In genomic region chr3R:22446493-22446892, dm6 we compare ENCODE assay signal across 1 fruit fly cellular context.
TF ChIP-seq lines count a peak whose summit lies in the region.

TSS of gene CG12499 (minus strand) at chr3R:22446587.

TF ChIP-seq in whole organism, embryonic, 481 proteins besides CTCF, POLR2A, EP300 and RAD21 (continued from another document):
- TF ChIP-seq exex (tag; optimal IDR thresholded peaks at IDR 0.05; lab: Kevin White, UChicago), result no peak
- no peak for TF ChIP-seq sens-2 (GFP tag; IDR thresholded peaks at IDR 0.05; lab: Robert Waterston, UW)
- TF ChIP-seq NC2α (GFP tag; optimal IDR thresholded peaks at IDR 0.05; lab: Kevin White, UChicago), result no peak
- no peak for TF ChIP-seq sqz (GFP tag; optimal IDR thresholded peaks at IDR 0.05; lab: Kevin White, UChicago)
- no peak for TF ChIP-seq mirr (GFP tag; optimal IDR thresholded peaks at IDR 0.05; lab: Kevin White, UChicago)
- TF ChIP-seq yki (optimal IDR thresholded peaks at IDR 0.05; lab: Kevin White, UChicago), result no peak
- no peak for TF ChIP-seq nerfin-2 (GFP tag; IDR thresholded peaks at IDR 0.05; lab: Robert Waterston, UW; ENCODE audit: partially characterized antibody)
- peak; percentile 94 for TF ChIP-seq E2f2 (GFP tag; IDR thresholded peaks at IDR 0.05; lab: Robert Waterston, UW)
- TF ChIP-seq Opbp (GFP tag; IDR thresholded peaks at IDR 0.05; lab: Robert Waterston, UW; ENCODE audit: partially characterized antibody), result no peak
- TF ChIP-seq crc (GFP tag; optimal IDR thresholded peaks at IDR 0.05; lab: Kevin White, UChicago), result no peak
- TF ChIP-seq Lim3 (GFP tag; IDR thresholded peaks at IDR 0.05; lab: Robert Waterston, UW), result no peak
- TF ChIP-seq kay (GFP tag; optimal IDR thresholded peaks at IDR 0.05; lab: Kevin White, UChicago), result no peak
- no peak for TF ChIP-seq E2f1 (GFP tag; IDR thresholded peaks at IDR 0.05; lab: Robert Waterston, UW)
- TF ChIP-seq tio (GFP tag; optimal IDR thresholded peaks at IDR 0.05; lab: Kevin White, UChicago), result no peak
- no peak for TF ChIP-seq vnd (GFP tag; IDR thresholded peaks at IDR 0.05; lab: Robert Waterston, UW; ENCODE audit: partially characterized antibody)
- TF ChIP-seq Camta (GFP tag; optimal IDR thresholded peaks at IDR 0.05; lab: Kevin White, UChicago), result no peak
- TF ChIP-seq CG9817 (tag; optimal IDR thresholded peaks at IDR 0.05; lab: Kevin White, UChicago), result no peak
- no peak for TF ChIP-seq CG11560 (tag; IDR thresholded peaks at IDR 0.05; lab: Robert Waterston, UW)
- no peak for TF ChIP-seq z (GFP tag; IDR thresholded peaks at IDR 0.05; lab: Robert Waterston, UW)
- TF ChIP-seq CG2129 (GFP tag; IDR thresholded peaks at IDR 0.05; lab: Robert Waterston, UW; ENCODE audit: partially characterized antibody), result no peak
- TF ChIP-seq ci (GFP tag; IDR thresholded peaks at IDR 0.05; lab: Robert Waterston, UW), result no peak
- no peak for TF ChIP-seq CG12769 (tag; optimal IDR thresholded peaks at IDR 0.05; lab: Kevin White, UChicago)
- TF ChIP-seq MESR4 (GFP tag; optimal IDR thresholded peaks at IDR 0.05; lab: Kevin White, UChicago), result peak; percentile 38
- TF ChIP-seq Xrp1 (GFP tag; IDR thresholded peaks at IDR 0.05; lab: Robert Waterston, UW), result no peak
- TF ChIP-seq caup (GFP tag; optimal IDR thresholded peaks at IDR 0.05; lab: Kevin White, UChicago; ENCODE audit: severe bottlenecking), result no peak
- no peak for TF ChIP-seq Ravus (GFP tag; IDR thresholded peaks at IDR 0.05; lab: Robert Waterston, UW)
- TF ChIP-seq CG7987 (GFP tag; optimal IDR thresholded peaks at IDR 0.05; lab: Kevin White, UChicago), result no peak
- TF ChIP-seq CG17385 (GFP tag; optimal IDR thresholded peaks at IDR 0.05; lab: Kevin White, UChicago), result no peak
- TF ChIP-seq CG7372 (GFP tag; IDR thresholded peaks at IDR 0.05; lab: Robert Waterston, UW), result no peak
- no peak for TF ChIP-seq vfl (GFP tag; optimal IDR thresholded peaks at IDR 0.05; lab: Kevin White, UChicago)
- TF ChIP-seq CG16863 (GFP tag; optimal IDR thresholded peaks at IDR 0.05; lab: Kevin White, UChicago), result no peak
- TF ChIP-seq B-H2 (GFP tag; optimal IDR thresholded peaks at IDR 0.05; lab: Kevin White, UChicago), result no peak
- no peak for TF ChIP-seq CG3407 (GFP tag; optimal IDR thresholded peaks at IDR 0.05; lab: Kevin White, UChicago)
- no peak for TF ChIP-seq twi (tag; optimal IDR thresholded peaks at IDR 0.05; lab: Kevin White, UChicago)
- TF ChIP-seq Eip74EF (GFP tag; optimal IDR thresholded peaks at IDR 0.05; lab: Kevin White, UChicago), result no peak
- no peak for TF ChIP-seq sim (GFP tag; IDR thresholded peaks at IDR 0.05; lab: Robert Waterston, UW)
- peak; percentile 50; the same call in 1 of the 2 replicates for TF ChIP-seq MBD-R2 (GFP tag; IDR thresholded peaks at IDR 0.05; lab: Robert Waterston, UW)
- TF ChIP-seq CG14965 (GFP tag; optimal IDR thresholded peaks at IDR 0.05; lab: Kevin White, UChicago; ENCODE audit: borderline replicate concordance), result no peak
- no peak for TF ChIP-seq ap (GFP tag; IDR thresholded peaks at IDR 0.05; lab: Robert Waterston, UW)
- no peak for TF ChIP-seq pnt (GFP tag; optimal IDR thresholded peaks at IDR 0.05; lab: Kevin White, UChicago)
- TF ChIP-seq pzg (GFP tag; optimal IDR thresholded peaks at IDR 0.05; lab: Kevin White, UChicago), result peak; percentile 46
- no peak for TF ChIP-seq sima (GFP tag; optimal IDR thresholded peaks at IDR 0.05; lab: Kevin White, UChicago)
- no peak for TF ChIP-seq Dbx (GFP tag; IDR thresholded peaks at IDR 0.05; lab: Robert Waterston, UW)
- peak; percentile 20 for TF ChIP-seq trem (tag; optimal IDR thresholded peaks at IDR 0.05; lab: Kevin White, UChicago)
- no peak for TF ChIP-seq luna (GFP tag; optimal IDR thresholded peaks at IDR 0.05; lab: Kevin White, UChicago)
- no peak for TF ChIP-seq ara (GFP tag; IDR thresholded peaks at IDR 0.05; lab: Robert Waterston, UW)
- TF ChIP-seq Jarid2 (GFP tag; optimal IDR thresholded peaks at IDR 0.05; lab: Kevin White, UChicago), result no peak
- TF ChIP-seq ind (GFP tag; optimal IDR thresholded peaks at IDR 0.05; lab: Kevin White, UChicago), result no peak
- TF ChIP-seq Ets65A (GFP tag; lab: Kevin White, UChicago), result no peak
- no peak for TF ChIP-seq kah (GFP tag; optimal IDR thresholded peaks at IDR 0.05; lab: Kevin White, UChicago)
- no peak for TF ChIP-seq C15 (GFP tag; IDR thresholded peaks at IDR 0.05; lab: Robert Waterston, UW)
- TF ChIP-seq CG17186 (GFP tag; optimal IDR thresholded peaks at IDR 0.05; lab: Kevin White, UChicago), result no peak
- TF ChIP-seq Dp (GFP tag; optimal IDR thresholded peaks at IDR 0.05; lab: Kevin White, UChicago), result peak; percentile 90
- TF ChIP-seq CG7556 (GFP tag; optimal IDR thresholded peaks at IDR 0.05; lab: Kevin White, UChicago), result no peak
- TF ChIP-seq CG10654 (GFP tag; optimal IDR thresholded peaks at IDR 0.05; lab: Kevin White, UChicago), result no peak
- TF ChIP-seq btn (GFP tag; optimal IDR thresholded peaks at IDR 0.05; lab: Kevin White, UChicago), result no peak
- TF ChIP-seq Ets97D (GFP tag; optimal IDR thresholded peaks at IDR 0.05; lab: Kevin White, UChicago), result peak; percentile 20
- peak; percentile 7 for TF ChIP-seq BtbVII (GFP tag; optimal IDR thresholded peaks at IDR 0.05; lab: Kevin White, UChicago)
- no peak for TF ChIP-seq pfk (GFP tag; optimal IDR thresholded peaks at IDR 0.05; lab: Kevin White, UChicago)
- TF ChIP-seq YL-1 (GFP tag; optimal IDR thresholded peaks at IDR 0.05; lab: Kevin White, UChicago), result peak; percentile 32
- TF ChIP-seq scrt (GFP tag; optimal IDR thresholded peaks at IDR 0.05; lab: Kevin White, UChicago), result no peak
- TF ChIP-seq CG1233 (GFP tag; optimal IDR thresholded peaks at IDR 0.05; lab: Kevin White, UChicago), result no peak
- no peak for TF ChIP-seq CG4404 (GFP tag; IDR thresholded peaks at IDR 0.05; lab: Robert Waterston, UW)
- no peak for TF ChIP-seq CG13296 (GFP tag; optimal IDR thresholded peaks at IDR 0.05; lab: Kevin White, UChicago)
- TF ChIP-seq Sin3A (optimal IDR thresholded peaks at IDR 0.05; lab: Kevin White, UChicago), result no peak
- no peak for TF ChIP-seq Atf6 (GFP tag; IDR thresholded peaks at IDR 0.05; lab: Robert Waterston, UW)
- no peak for TF ChIP-seq CG14014 (GFP tag; IDR thresholded peaks at IDR 0.05; lab: Robert Waterston, UW)
- TF ChIP-seq CG1647 (GFP tag; optimal IDR thresholded peaks at IDR 0.05; lab: Kevin White, UChicago), result no peak
- no peak for TF ChIP-seq CG15269 (tag; optimal IDR thresholded peaks at IDR 0.05; lab: Kevin White, UChicago)
- no peak for TF ChIP-seq Sox100B (GFP tag; optimal IDR thresholded peaks at IDR 0.05; lab: Kevin White, UChicago)
- no peak for TF ChIP-seq CG9876 (GFP tag; optimal IDR thresholded peaks at IDR 0.05; lab: Kevin White, UChicago)
- TF ChIP-seq disco-r (GFP tag; optimal IDR thresholded peaks at IDR 0.05; lab: Kevin White, UChicago), result no peak
- no peak for TF ChIP-seq CG14667 (GFP tag; IDR thresholded peaks at IDR 0.05; lab: Robert Waterston, UW)
- no peak for TF ChIP-seq toy (GFP tag; IDR thresholded peaks at IDR 0.05; lab: Robert Waterston, UW)
- no peak for TF ChIP-seq CG1529 (GFP tag; optimal IDR thresholded peaks at IDR 0.05; lab: Kevin White, UChicago)
- peak; percentile 25 for TF ChIP-seq CG2116 (GFP tag; optimal IDR thresholded peaks at IDR 0.05; lab: Kevin White, UChicago)
- TF ChIP-seq oc (tag; optimal IDR thresholded peaks at IDR 0.05; lab: Kevin White, UChicago), result no peak
- TF ChIP-seq CG13123 (GFP tag; optimal IDR thresholded peaks at IDR 0.05; lab: Kevin White, UChicago), result no peak
- TF ChIP-seq otp (GFP tag; IDR thresholded peaks at IDR 0.05; lab: Robert Waterston, UW), result no peak
- no peak for TF ChIP-seq cad (GFP tag; optimal IDR thresholded peaks at IDR 0.05; lab: Kevin White, UChicago)
- TF ChIP-seq CG7745 (tag; optimal IDR thresholded peaks at IDR 0.05; lab: Kevin White, UChicago), result no peak
- TF ChIP-seq pho (GFP tag; optimal IDR thresholded peaks at IDR 0.05; lab: Kevin White, UChicago), result no peak
- TF ChIP-seq CG8924 (tag; optimal IDR thresholded peaks at IDR 0.05; lab: Kevin White, UChicago), result no peak
- TF ChIP-seq sd (tag; optimal IDR thresholded peaks at IDR 0.05; lab: Kevin White, UChicago), result peak; percentile 45
- no peak for TF ChIP-seq Lhr (GFP tag; optimal IDR thresholded peaks at IDR 0.05; lab: Kevin White, UChicago)
- TF ChIP-seq sna (GFP tag; IDR thresholded peaks at IDR 0.05; lab: Robert Waterston, UW; ENCODE audit: partially characterized antibody), result no peak
- peak; percentile 92 for TF ChIP-seq cwo (GFP tag; optimal IDR thresholded peaks at IDR 0.05; lab: Kevin White, UChicago)
- no peak for TF ChIP-seq CG43689 (GFP tag; IDR thresholded peaks at IDR 0.05; lab: Robert Waterston, UW)
- no peak for TF ChIP-seq CG30020 (tag; optimal IDR thresholded peaks at IDR 0.05; lab: Kevin White, UChicago)
- TF ChIP-seq CkIIα-i1 (GFP tag; IDR thresholded peaks at IDR 0.05; lab: Robert Waterston, UW), result no peak
- no peak for TF ChIP-seq CG31441 (GFP tag; IDR thresholded peaks at IDR 0.05; lab: Robert Waterston, UW)
- no peak for TF ChIP-seq CG1792 (GFP tag; optimal IDR thresholded peaks at IDR 0.05; lab: Kevin White, UChicago)
- no peak for TF ChIP-seq Gug (GFP tag; IDR thresholded peaks at IDR 0.05; lab: Robert Waterston, UW)
- TF ChIP-seq emc (GFP tag; optimal IDR thresholded peaks at IDR 0.05; lab: Kevin White, UChicago), result no peak
- no peak for TF ChIP-seq grau (tag; optimal IDR thresholded peaks at IDR 0.05; lab: Kevin White, UChicago)
- no peak for TF ChIP-seq CG8281 (tag; optimal IDR thresholded peaks at IDR 0.05; lab: Kevin White, UChicago)
- TF ChIP-seq CG4730 (GFP tag; IDR thresholded peaks at IDR 0.05; lab: Robert Waterston, UW), result no peak
- no peak for TF ChIP-seq Vsx1 (GFP tag; optimal IDR thresholded peaks at IDR 0.05; lab: Kevin White, UChicago)
- no peak for TF ChIP-seq CG1603 (tag; optimal IDR thresholded peaks at IDR 0.05; lab: Kevin White, UChicago)
- TF ChIP-seq Hr51 (GFP tag; optimal IDR thresholded peaks at IDR 0.05; lab: Kevin White, UChicago), result no peak
- peak; percentile 69 for TF ChIP-seq dm (GFP tag; optimal IDR thresholded peaks at IDR 0.05; lab: Kevin White, UChicago)
- TF ChIP-seq Pdp1 (GFP tag; optimal IDR thresholded peaks at IDR 0.05; lab: Kevin White, UChicago), result no peak
- no peak for TF ChIP-seq gsb-n (tag; optimal IDR thresholded peaks at IDR 0.05; lab: Kevin White, UChicago)
- no peak for TF ChIP-seq HmgZ (tag; optimal IDR thresholded peaks at IDR 0.05; lab: Kevin White, UChicago)
- no peak for TF ChIP-seq CoRest (tag; optimal IDR thresholded peaks at IDR 0.05; lab: Kevin White, UChicago)
- no peak for TF ChIP-seq aop (GFP tag; IDR thresholded peaks at IDR 0.05; lab: Robert Waterston, UW)
- no peak for TF ChIP-seq CG7963 (GFP tag; IDR thresholded peaks at IDR 0.05; lab: Robert Waterston, UW; ENCODE audit: partially characterized antibody)
- no peak for TF ChIP-seq CG12391 (tag; optimal IDR thresholded peaks at IDR 0.05; lab: Kevin White, UChicago)
- peak; percentile 75 for TF ChIP-seq Max (GFP tag; optimal IDR thresholded peaks at IDR 0.05; lab: Kevin White, UChicago)
- TF ChIP-seq zen2 (GFP tag; IDR thresholded peaks at IDR 0.05; lab: Robert Waterston, UW; ENCODE audit: partially characterized antibody), result no peak
